Worm (Caenorhabditis elegans): Measurements from ENCODE around the gene ndua-1.

ce11 chrV:20870633-20871032, 18.9 kb upstream of the ndua-1 start:
- TF ChIP-seq ceh-43 (GFP tag; optimal IDR thresholded peaks at IDR 0.05) (no peak), blmp-1 (tag; optimal IDR thresholded peaks at IDR 0.05) (no peak), unc-62 (GFP tag; optimal IDR thresholded peaks at IDR 0.05) (no peak), lin-32 (GFP tag; optimal IDR thresholded peaks at IDR 0.05) (no peak), ceh-39 (tag; optimal IDR thresholded peaks at IDR 0.05) (no peak), hlh-1 (tag; optimal IDR thresholded peaks at IDR 0.05) (no peak), ztf-11 (tag; optimal IDR thresholded peaks at IDR 0.05) (no peak), elt-3 (tag; optimal IDR thresholded peaks at IDR 0.05) (no peak)

Data from whole organism, mixed stage, embryonic.